Fruit fly (Drosophila melanogaster) whole organism, wandering third instar larva: ENCODE results near the gene CG2698.

Experiments used
- Abd-B ChIP-seq: fragments of >200 bp; optimal IDR thresholded peaks from 2 replicates; lab custom pipeline; 2017; ENCODE audit warnings: missing biosample characterization, missing genetic modification characterization
- CG32264 ChIP-seq: fragments of 200-800 bp; sonication (Bioruptor generic); optimal IDR thresholded peaks from 2 replicates; lab custom pipeline; 2016; ENCODE audit warnings: missing biosample characterization, missing genetic modification characterization
- CG9705 ChIP-seq: fragments of 200-800 bp; sonication (Bioruptor generic); optimal IDR thresholded peaks from 2 replicates; lab custom pipeline; 2018; ENCODE audit warnings: missing biosample characterization, mild to moderate bottlenecking, missing genetic modification characterization
- CrebA ChIP-seq: fragments of 200-800 bp; sonication (Bioruptor generic); optimal IDR thresholded peaks from 2 replicates; lab custom pipeline; 2016; ENCODE audit warnings: missing biosample characterization, mild to moderate bottlenecking, missing genetic modification characterization, borderline replicate concordance
- Dfd ChIP-seq: fragments of >200 bp; optimal IDR thresholded peaks from 2 replicates; lab custom pipeline; 2017; ENCODE audit warnings: missing biosample characterization, missing genetic modification characterization
- Dif ChIP-seq: fragments of 200-275, 200-300 bp; sonication (Bioruptor generic); optimal IDR thresholded peaks from 2 replicates; lab custom pipeline; 2018; ENCODE audit warnings: missing biosample characterization, missing genetic modification characterization; ENCODE audit not compliant: partially characterized antibody
- GATAd ChIP-seq: sonication (Bioruptor generic); optimal IDR thresholded peaks from 2 replicates; lab custom pipeline; 2016; ENCODE audit warnings: missing biosample characterization, missing genetic modification characterization
- HLH106 ChIP-seq: fragments of 200-800 bp; optimal IDR thresholded peaks from 3 replicates; lab custom pipeline; 2019; ENCODE audit warnings: missing biosample characterization, mild to moderate bottlenecking, missing genetic modification characterization, moderate library complexity
- Hnf4 ChIP-seq: fragments of 200-800 bp; sonication (Bioruptor generic); optimal IDR thresholded peaks from 2 replicates; lab custom pipeline; 2016; ENCODE audit warnings: missing biosample characterization, mild to moderate bottlenecking, missing genetic modification characterization
- Hr78 ChIP-seq: fragments of >200 bp; optimal IDR thresholded peaks from 2 replicates; lab custom pipeline; 2017; ENCODE audit warnings: missing biosample characterization, missing genetic modification characterization
- Hr83 ChIP-seq: fragments of 200-300 bp; sonication (Bioruptor generic); optimal IDR thresholded peaks from 2 replicates; lab custom pipeline; 2016; ENCODE audit warnings: missing biosample characterization, mild to moderate bottlenecking, missing genetic modification characterization, moderate library complexity; ENCODE audit not compliant: poor library complexity, severe bottlenecking
- Jra ChIP-seq: sonication (Bioruptor generic); optimal IDR thresholded peaks from 2 replicates; lab custom pipeline; 2016; ENCODE audit warnings: missing biosample characterization, missing genetic modification characterization
- Mio ChIP-seq: sonication (Bioruptor generic); optimal IDR thresholded peaks from 2 replicates; lab custom pipeline; 2016; ENCODE audit warnings: missing biosample characterization, missing genetic modification characterization
- Myc ChIP-seq: fragments of >200 bp; optimal IDR thresholded peaks from 2 replicates; lab custom pipeline; 2017
- N ChIP-seq: fragments of >200 bp; optimal IDR thresholded peaks from 2 replicates; lab custom pipeline; 2018; ENCODE audit warnings: missing biosample characterization, missing external identifiers, missing genetic modification characterization
- OdsH ChIP-seq: fragments of 200-800 bp; sonication (Bioruptor generic); optimal IDR thresholded peaks from 2 replicates; lab custom pipeline; 2016; ENCODE audit warnings: missing biosample characterization, mild to moderate bottlenecking, missing genetic modification characterization
- Rel ChIP-seq, 2 experiments: fragments of 200-800 bp; sonication (Bioruptor generic) in 1 of 2; optimal IDR thresholded peaks; 2 replicates in 1 of 2; 3 replicates in 1 of 2; lab custom pipeline; 2016 to 2019; ENCODE audit warnings: mild to moderate bottlenecking in 2 of 2, missing biosample characterization in 2 of 2, missing genetic modification characterization in 2 of 2, moderate library complexity in 1 of 2
- Sp1 ChIP-seq: fragments of 200-800 bp; sonication (Bioruptor generic); optimal IDR thresholded peaks from 3 replicates; lab custom pipeline; 2019; ENCODE audit warnings: missing biosample characterization, mild to moderate bottlenecking, missing genetic modification characterization, moderate library complexity
- Vsx2 ChIP-seq: fragments of 200-300, 225-300 bp; sonication (Bioruptor generic); optimal IDR thresholded peaks from 2 replicates; lab custom pipeline; 2018; ENCODE audit warnings: missing biosample characterization, missing genetic modification characterization; ENCODE audit not compliant: partially characterized antibody
- br ChIP-seq: fragments of 200-800 bp; sonication (Bioruptor generic); optimal IDR thresholded peaks from 2 replicates; lab custom pipeline; 2016; ENCODE audit warnings: missing biosample characterization, missing genetic modification characterization
- brk ChIP-seq: fragments of 200-800 bp; sonication (Bioruptor generic); optimal IDR thresholded peaks from 2 replicates; lab custom pipeline; 2016; ENCODE audit warnings: missing biosample characterization, mild to moderate bottlenecking, missing genetic modification characterization
- dl ChIP-seq, 2 experiments: fragments of 175-275, 200-275 bp in 1 of 2; fragments of 200-275 bp in 1 of 2; sonication (Bioruptor generic); optimal IDR thresholded peaks; lab custom pipeline; 2018; ENCODE audit warnings: mild to moderate bottlenecking in 2 of 2, missing biosample characterization in 2 of 2, missing genetic modification characterization in 2 of 2, moderate library complexity in 2 of 2; ENCODE audit not compliant: partially characterized antibody in 2 of 2, insufficient read depth in 1 of 2
- dmrt93B ChIP-seq: fragments of 200-800 bp; sonication (Bioruptor generic); optimal IDR thresholded peaks from 2 replicates; lab custom pipeline; 2018; ENCODE audit warnings: missing biosample characterization, mild to moderate bottlenecking, missing genetic modification characterization
- dsf ChIP-seq: sonication (Bioruptor generic); optimal IDR thresholded peaks from 2 replicates; lab custom pipeline; 2016; ENCODE audit warnings: missing biosample characterization, missing genetic modification characterization, borderline replicate concordance
- foxo ChIP-seq, 2 experiments: fragments of 200-800 bp; sonication (Bioruptor generic); optimal IDR thresholded peaks; 2 replicates in 1 of 2; 3 replicates in 1 of 2; lab custom pipeline; 2016 to 2017; ENCODE audit warnings: missing biosample characterization in 2 of 2, missing genetic modification characterization in 2 of 2
- fru ChIP-seq: fragments of 200-800 bp; sonication (Bioruptor generic); optimal IDR thresholded peaks from 3 replicates; lab custom pipeline; 2016; ENCODE audit warnings: missing biosample characterization, mild to moderate bottlenecking, missing genetic modification characterization
- h ChIP-seq: fragments of 200-800 bp; sonication (Bioruptor generic); optimal IDR thresholded peaks from 3 replicates; lab custom pipeline; 2016; ENCODE audit warnings: missing biosample characterization, mild to moderate bottlenecking, missing genetic modification characterization
- lola ChIP-seq: fragments of >200 bp; optimal IDR thresholded peaks from 2 replicates; lab custom pipeline; 2017; ENCODE audit warnings: missing biosample characterization, missing genetic modification characterization
- pan ChIP-seq: fragments of >200 bp; optimal IDR thresholded peaks from 2 replicates; lab custom pipeline; 2017
- psq ChIP-seq: fragments of 200-800 bp; sonication (Bioruptor generic); optimal IDR thresholded peaks from 3 replicates; lab custom pipeline; 2017; ENCODE audit warnings: missing biosample characterization, mild to moderate bottlenecking, missing genetic modification characterization, moderate library complexity
- rgr ChIP-seq: fragments of 200-800 bp; sonication (Bioruptor generic); optimal IDR thresholded peaks from 3 replicates; lab custom pipeline; 2016; ENCODE audit warnings: missing biosample characterization, mild to moderate bottlenecking, missing genetic modification characterization
- sage ChIP-seq: fragments of 200-800 bp; sonication (Bioruptor generic); optimal IDR thresholded peaks from 2 replicates; lab custom pipeline; 2016; ENCODE audit warnings: missing biosample characterization, mild to moderate bottlenecking, missing genetic modification characterization
- sv ChIP-seq: fragments of 200-800 bp; sonication (Bioruptor generic); optimal IDR thresholded peaks from 3 replicates; lab custom pipeline; 2016; ENCODE audit warnings: missing biosample characterization, missing genetic modification characterization
- tai ChIP-seq: sonication (Bioruptor generic); optimal IDR thresholded peaks from 2 replicates; lab custom pipeline; 2016; ENCODE audit warnings: missing biosample characterization, missing genetic modification characterization
- woc ChIP-seq: sonication (Bioruptor generic); optimal IDR thresholded peaks from 2 replicates; lab custom pipeline; 2016; ENCODE audit warnings: missing biosample characterization, mild to moderate bottlenecking, missing genetic modification characterization

CG2698 gene

dm6 chr3R:7970640-7971039, 30.7 kb upstream of the CG2698 start:
- TF ChIP-seq lola (GFP tag; lab: Kevin White, UChicago), result no peak
- TF ChIP-seq, all 38 proteins: peak for 0

DNA sequence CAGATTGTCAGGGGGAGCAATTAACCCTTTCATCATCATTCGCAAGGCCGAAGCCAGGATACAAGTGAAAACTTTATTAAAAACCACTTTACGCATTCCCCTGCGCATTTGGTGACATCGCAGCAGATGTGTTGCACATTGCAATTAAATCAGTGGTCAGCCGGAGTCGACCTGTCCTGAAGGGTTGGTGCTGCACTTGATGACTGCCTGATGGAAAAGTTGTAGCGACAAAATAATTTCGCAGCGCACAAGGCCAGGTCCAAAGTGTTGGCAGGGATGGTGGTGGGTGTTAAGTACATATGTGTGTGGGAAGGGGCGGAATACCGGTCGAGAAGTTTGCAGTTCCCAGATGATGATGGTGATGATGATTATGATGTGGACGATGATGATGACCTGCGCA, 29.2 kb upstream of the CG2698 start:
- no peak for TF ChIP-seq h (GFP tag; lab: Kevin White, UChicago)

- no peak for TF ChIP-seq GATAd (GFP tag; lab: Kevin White, UChicago)
- no peak for TF ChIP-seq sage (GFP tag; lab: Kevin White, UChicago)
- TF ChIP-seq CG9705 (GFP tag; lab: Kevin White, UChicago), result no peak
- TF ChIP-seq Dfd, result no peak
- TF ChIP-seq br, result no peak
- no peak for TF ChIP-seq Hr78
- TF ChIP-seq Abd-B (GFP tag; lab: Kevin White, UChicago), result no peak
- TF ChIP-seq CrebA (GFP tag; lab: Kevin White, UChicago), result no peak
- TF ChIP-seq fru (GFP tag; lab: Kevin White, UChicago), result no peak
- no peak for TF ChIP-seq N (GFP tag; lab: Kevin White, UChicago)
- TF ChIP-seq h (GFP tag; lab: Kevin White, UChicago), result no peak
- no peak for TF ChIP-seq OdsH (GFP tag; lab: Kevin White, UChicago)
- TF ChIP-seq foxo (GFP tag; optimal IDR thresholded peaks at IDR 0.05; lab: Kevin White, UChicago), result no peak
- no peak for TF ChIP-seq Sp1 (GFP tag; lab: Kevin White, UChicago)
- TF ChIP-seq tai (GFP tag; lab: Kevin White, UChicago), result no peak
- TF ChIP-seq, all 38 proteins: peak for 0
Measured at dm6 chr3R:7973049-7973448, 28.3 kb upstream of the CG2698 start.

dm6 chr3R:7977011-7977925, 24.1 kb upstream of the CG2698 start:
- TF ChIP-seq GATAd (GFP tag; lab: Kevin White, UChicago) (no peak), CG32264 (GFP tag; lab: Kevin White, UChicago) (no peak), foxo (GFP tag; optimal IDR thresholded peaks at IDR 0.05; lab: Kevin White, UChicago) (peak in 1 of 2 experiments; percentile 8), brk (GFP tag; lab: Kevin White, UChicago) (no peak), dsf (GFP tag; lab: Kevin White, UChicago) (no peak), Rel (GFP tag; optimal IDR thresholded peaks at IDR 0.05; lab: Kevin White, UChicago) (no peak), Rel (tag; optimal IDR thresholded peaks at IDR 0.05; lab: Kevin White, UChicago) (peak; percentile 69), sage (GFP tag; lab: Kevin White, UChicago) (no peak), dl (GFP tag; optimal IDR thresholded peaks at IDR 0.05; lab: Kevin White, UChicago; ENCODE audit: insufficient read depth in 1 of 2, partially characterized antibody in 2 of 2) (no peak), OdsH (GFP tag; lab: Kevin White, UChicago) (peak; percentile 7), Dfd (no peak), Jra (no peak), fru (GFP tag; lab: Kevin White, UChicago) (no peak), Abd-B (GFP tag; lab: Kevin White, UChicago) (no peak), pan (lab: Kevin White, UChicago) (no peak), rgr (GFP tag; lab: Kevin White, UChicago) (peak; percentile 28), Hnf4 (GFP tag; lab: Kevin White, UChicago) (peak; percentile 56), br (peak; percentile 17), Myc (lab: Kevin White, UChicago) (no peak), Vsx2 (peak; percentile 54), dmrt93B (no peak), h (GFP tag; lab: Kevin White, UChicago) (peak; percentile 50), psq (no peak), Hr83 (no peak), Mio (GFP tag; lab: Kevin White, UChicago) (no peak), sv (peak; percentile 8), CrebA (GFP tag; lab: Kevin White, UChicago) (peak; percentile 27), woc (GFP tag; lab: Kevin White, UChicago) (peak; percentile 13), Dif (peak; percentile 82), tai (GFP tag; lab: Kevin White, UChicago) (no peak), HLH106 (tag; lab: Kevin White, UChicago) (peak; percentile 4), lola (GFP tag; lab: Kevin White, UChicago) (no peak), Sp1 (GFP tag; lab: Kevin White, UChicago) (peak; percentile 34)
